Worm (Caenorhabditis elegans): Measurements from ENCODE around the gene lro-1.

ce11 chrX:6224841-6225240 is 47.0 kb upstream of the lro-1 start:
- no peak for TF ChIP-seq nhr-237 (tag; optimal IDR thresholded peaks at IDR 0.05)
- TF ChIP-seq unc-39 (tag; optimal IDR thresholded peaks at IDR 0.05) = no peak

Measured in whole organism, L3 larva.